Worm (Caenorhabditis elegans) whole organism, L1 larva: ENCODE measurements around the gene clec-182.
A peak's percentile ranks its signal among the peaks of the same experiment; 100 is the strongest.

Source experiments
- C04F5.9 ChIP-seq: sonication (generic microtip); optimal IDR thresholded peaks from 2 replicates; lab custom pipeline; 2016; ENCODE audit warnings: missing genetic modification characterization, missing compliant biosample characterization
- C16A3.4 ChIP-seq: fragments of 150-350 bp; optimal IDR thresholded peaks from 2 replicates; lab custom pipeline; 2014; ENCODE audit warnings: missing biosample characterization, missing genetic modification characterization
- F16B12.6 ChIP-seq: fragments of 150-350 bp; optimal IDR thresholded peaks from 2 replicates; lab custom pipeline; 2014; ENCODE audit warnings: missing biosample characterization, missing genetic modification characterization
- alr-1 ChIP-seq: fragments of 200-800 bp; sonication (Bioruptor generic); optimal IDR thresholded peaks from 2 replicates; lab custom pipeline; 2018; ENCODE audit warnings: borderline replicate concordance, mild to moderate bottlenecking, missing genetic modification characterization, missing compliant biosample characterization
- aly-2 ChIP-seq: fragments of 150-350 bp; optimal IDR thresholded peaks from 2 replicates; lab custom pipeline; 2014; ENCODE audit warnings: missing biosample characterization, missing genetic modification characterization
- blmp-1 ChIP-seq: fragments of 150-350 bp; optimal IDR thresholded peaks from 2 replicates; lab custom pipeline; 2014; ENCODE audit warnings: missing biosample characterization, missing genetic modification characterization
- ceh-82 ChIP-seq, 3 experiments: fragments of 150-350 bp in 1 of 3; sonication (generic microtip) in 2 of 3; optimal IDR thresholded peaks; 2 replicates each; lab custom pipeline; 2014 to 2017; ENCODE audit warnings: missing biosample characterization in 3 of 3, missing genetic modification characterization in 3 of 3
- ceh-90 ChIP-seq: sonication (generic microtip); optimal IDR thresholded peaks from 2 replicates; lab custom pipeline; 2016; ENCODE audit warnings: missing genetic modification characterization, missing compliant biosample characterization
- ces-1 ChIP-seq: fragments of 150-350 bp; optimal IDR thresholded peaks from 2 replicates; lab custom pipeline; 2014; ENCODE audit warnings: missing biosample characterization, missing genetic modification reagents, missing genetic modification characterization
- dpl-1 ChIP-seq, 3 experiments: fragments of 150-350 bp in 2 of 3; sonication (generic microtip) in 1 of 3; optimal IDR thresholded peaks; 2 replicates each; lab custom pipeline; 2014 to 2017; ENCODE audit warnings: missing biosample characterization in 3 of 3, missing genetic modification characterization in 3 of 3, missing genetic modification reagents in 3 of 3
- elt-2 ChIP-seq: sonication (generic microtip); optimal IDR thresholded peaks from 2 replicates; lab custom pipeline; 2016; ENCODE audit warnings: missing genetic modification characterization, mild to moderate bottlenecking, inconsistent platforms, missing compliant biosample characterization, missing genetic modification reagents
- elt-3 ChIP-seq, 6 experiments: fragments of 150-350 bp in 1 of 6; sonication (generic microtip); optimal IDR thresholded peaks; 2 replicates each; lab custom pipeline; 2017 to 2018; ENCODE audit warnings: missing biosample characterization in 6 of 6, missing genetic modification characterization in 6 of 6, inconsistent platforms in 1 of 6
- fkh-4 ChIP-seq: sonication (generic microtip); optimal IDR thresholded peaks from 2 replicates; lab custom pipeline; 2016; ENCODE audit warnings: missing compliant biosample characterization, missing genetic modification characterization, borderline replicate concordance
- fkh-8 ChIP-seq: sonication (generic microtip); optimal IDR thresholded peaks from 2 replicates; lab custom pipeline; 2016; ENCODE audit warnings: mild to moderate bottlenecking, missing genetic modification characterization, missing compliant biosample characterization
- fos-1 ChIP-seq: fragments of 150-350 bp; optimal IDR thresholded peaks from 2 replicates; lab custom pipeline; 2014; ENCODE audit warnings: missing biosample characterization, missing genetic modification characterization
- grh-1 ChIP-seq: fragments of 200-800 bp; sonication (Bioruptor generic); IDR thresholded peaks from 2 replicates; pipeline ENCODE4 v1.3.6; 2022; ENCODE audit warnings: missing genetic modification reagents, missing genetic modification characterization, missing compliant biosample characterization
- hlh-4 ChIP-seq: sonication (generic microtip); optimal IDR thresholded peaks from 2 replicates; lab custom pipeline; 2016; ENCODE audit warnings: mild to moderate bottlenecking, missing genetic modification characterization, missing compliant biosample characterization
- irx-1 ChIP-seq: sonication (generic microtip); optimal IDR thresholded peaks from 2 replicates; lab custom pipeline; 2016; ENCODE audit warnings: missing genetic modification characterization, missing compliant biosample characterization
- isw-1 ChIP-seq: fragments of 200-800 bp; sonication (Bioruptor generic); IDR thresholded peaks from 2 replicates; pipeline ENCODE4 v1.3.6; 2022; ENCODE audit warnings: missing genetic modification characterization, missing compliant biosample characterization
- lin-13 ChIP-seq: fragments of 150-350 bp; optimal IDR thresholded peaks from 2 replicates; lab custom pipeline; 2014; ENCODE audit warnings: missing biosample characterization, missing genetic modification reagents, missing genetic modification characterization
- lin-39 ChIP-seq: fragments of 150-350 bp; optimal IDR thresholded peaks from 2 replicates; lab custom pipeline; 2014; ENCODE audit warnings: missing biosample characterization, missing genetic modification reagents, missing genetic modification characterization
- lsy-2 ChIP-seq, 2 experiments: fragments of 150-350 bp; optimal IDR thresholded peaks; 2 replicates each; lab custom pipeline; 2014; ENCODE audit warnings: missing biosample characterization in 2 of 2, missing genetic modification characterization in 2 of 2
- mef-2 ChIP-seq: fragments of 150-350 bp; optimal IDR thresholded peaks from 2 replicates; lab custom pipeline; 2014; ENCODE audit warnings: missing biosample characterization, missing genetic modification characterization
- mep-1 ChIP-seq: fragments of 150-350 bp; optimal IDR thresholded peaks from 2 replicates; lab custom pipeline; 2014; ENCODE audit warnings: missing biosample characterization, missing genetic modification characterization
- nhr-11 ChIP-seq: fragments of 150-350 bp; optimal IDR thresholded peaks from 2 replicates; lab custom pipeline; 2014; ENCODE audit warnings: missing biosample characterization, missing genetic modification characterization
- nhr-12 ChIP-seq: sonication (generic microtip); optimal IDR thresholded peaks from 2 replicates; lab custom pipeline; 2017; ENCODE audit warnings: missing biosample characterization, missing genetic modification characterization
- nhr-19 ChIP-seq: fragments of 200-800 bp; sonication (Bioruptor generic); conservative IDR thresholded peaks from 2 replicates; pipeline ENCODE4 v1.3.6; 2022; ENCODE audit warnings: missing genetic modification characterization, missing compliant biosample characterization
- nhr-20 ChIP-seq: sonication (generic microtip); optimal IDR thresholded peaks from 2 replicates; lab custom pipeline; 2016; ENCODE audit warnings: mild to moderate bottlenecking, missing genetic modification characterization, missing compliant biosample characterization
- nhr-28 ChIP-seq: fragments of 150-350 bp; optimal IDR thresholded peaks from 2 replicates; lab custom pipeline; 2014; ENCODE audit warnings: missing biosample characterization, missing genetic modification characterization
- nhr-71 ChIP-seq: sonication (generic microtip); optimal IDR thresholded peaks from 2 replicates; lab custom pipeline; 2016; ENCODE audit warnings: mild to moderate bottlenecking, missing genetic modification characterization, moderate library complexity, missing compliant biosample characterization
- nhr-76 ChIP-seq: sonication (generic microtip); optimal IDR thresholded peaks from 2 replicates; lab custom pipeline; 2017; ENCODE audit warnings: missing biosample characterization, missing genetic modification characterization
- nhr-90 ChIP-seq: sonication (generic microtip); optimal IDR thresholded peaks from 2 replicates; lab custom pipeline; 2016; ENCODE audit warnings: mild to moderate bottlenecking, missing genetic modification characterization, missing compliant biosample characterization; ENCODE audit not compliant: poor library complexity
- pag-3 ChIP-seq: sonication (generic microtip); optimal IDR thresholded peaks from 2 replicates; lab custom pipeline; 2017; ENCODE audit warnings: missing genetic modification characterization, mild to moderate bottlenecking, missing compliant biosample characterization, antibody characterized with exemption, borderline replicate concordance; ENCODE audit not compliant: insufficient read depth
- pqm-1 ChIP-seq: sonication (generic microtip); optimal IDR thresholded peaks from 3 replicates; lab custom pipeline; 2017; ENCODE audit warnings: missing biosample characterization, missing genetic modification characterization
- snu-23 ChIP-seq: sonication (generic microtip); optimal IDR thresholded peaks from 2 replicates; lab custom pipeline; 2016; ENCODE audit warnings: missing genetic modification characterization, missing compliant biosample characterization
- sox-4 ChIP-seq: sonication (generic microtip); optimal IDR thresholded peaks from 2 replicates; lab custom pipeline; 2016; ENCODE audit warnings: missing genetic modification characterization, missing compliant biosample characterization
- sup-37 ChIP-seq: fragments of 200-800 bp; sonication (Bioruptor generic); optimal IDR thresholded peaks from 2 replicates; lab custom pipeline; 2018; ENCODE audit warnings: mild to moderate bottlenecking, missing genetic modification characterization, missing compliant biosample characterization
- tbx-2 ChIP-seq: sonication (generic microtip); optimal IDR thresholded peaks from 2 replicates; lab custom pipeline; 2016; ENCODE audit warnings: missing genetic modification characterization, missing compliant biosample characterization
- tlp-1 ChIP-seq: fragments of 150-350 bp; optimal IDR thresholded peaks from 2 replicates; lab custom pipeline; 2014; ENCODE audit warnings: missing biosample characterization, missing genetic modification characterization
- unc-130 ChIP-seq: fragments of 150-350 bp; optimal IDR thresholded peaks from 2 replicates; lab custom pipeline; 2017; ENCODE audit warnings: missing biosample characterization, missing genetic modification characterization, inconsistent platforms
- unc-62 ChIP-seq: fragments of 150-350 bp; optimal IDR thresholded peaks from 2 replicates; lab custom pipeline; 2014; ENCODE audit warnings: missing biosample characterization, missing genetic modification reagents, missing genetic modification characterization
- unc-98 ChIP-seq: fragments of 200-800 bp; sonication (Bioruptor generic); IDR thresholded peaks from 2 replicates; pipeline ENCODE4 v1.3.6; 2022; ENCODE audit warnings: missing genetic modification characterization, missing compliant biosample characterization
- vab-15 ChIP-seq: sonication (generic microtip); optimal IDR thresholded peaks from 2 replicates; lab custom pipeline; 2017; ENCODE audit warnings: missing genotype, mild to moderate bottlenecking, missing genetic modification characterization, missing compliant biosample characterization
- ztf-11 ChIP-seq, 2 experiments: sonication (generic microtip); optimal IDR thresholded peaks; 2 replicates each; lab custom pipeline; 2016 to 2017; ENCODE audit warnings: missing genetic modification characterization in 2 of 2, missing biosample characterization in 1 of 2, missing compliant biosample characterization in 1 of 2

clec-182 gene

ce11 chrIV:8824145-8824833 is 26.1 kb upstream of the clec-182 start, which contains the start of the genes col-117 and col-3 (continued):
- TF ChIP-seq isw-1 (GFP tag; lab: Robert Waterston, UW) (no peak), ceh-82 (tag; optimal IDR thresholded peaks at IDR 0.05; lab: Kevin White, UChicago) (no peak), nhr-19 (GFP tag; lab: Robert Waterston, UW) (peak; percentile 37), irx-1 (peak; percentile 52), unc-130 (peak; percentile 67), sox-4 (tag; lab: Kevin White, UChicago) (no peak), mep-1 (tag; lab: Kevin White, UChicago) (peak; percentile 59), pag-3 (tag; lab: Kevin White, UChicago) (peak; percentile 58), fkh-8 (tag; lab: Kevin White, UChicago) (no peak), nhr-11 (tag; lab: Kevin White, UChicago) (no peak), C16A3.4 (tag; lab: Kevin White, UChicago) (peak; percentile 35), vab-15 (peak; percentile 8), hlh-4 (tag; lab: Kevin White, UChicago) (no peak), nhr-71 (tag; lab: Kevin White, UChicago) (peak; percentile 60), unc-62 (GFP tag; lab: Kevin White, UChicago) (no peak), nhr-28 (no peak), snu-23 (peak; percentile 58), fkh-4 (tag; lab: Kevin White, UChicago) (no peak), tbx-2 (tag; lab: Kevin White, UChicago) (peak; percentile 39), alr-1 (no peak), unc-98 (GFP tag; lab: Robert Waterston, UW) (no peak), tlp-1 (tag; lab: Kevin White, UChicago) (peak; percentile 60), C04F5.9 (tag; lab: Kevin White, UChicago) (no peak), pqm-1 (no peak), nhr-12 (tag; lab: Kevin White, UChicago) (no peak), ceh-90 (tag; lab: Kevin White, UChicago) (no peak), elt-3 (tag; optimal IDR thresholded peaks at IDR 0.05; lab: Kevin White, UChicago) (peak in 4 of 6 experiments; percentile 32 to 84 (median 62)), lin-13 (no peak), ztf-11 (tag; optimal IDR thresholded peaks at IDR 0.05; lab: Kevin White, UChicago) (no peak), F16B12.6 (tag; lab: Kevin White, UChicago) (no peak), nhr-90 (tag; lab: Kevin White, UChicago) (peak; percentile 18), nhr-20 (tag; lab: Kevin White, UChicago) (peak; percentile 79), dpl-1 (GFP tag; optimal IDR thresholded peaks at IDR 0.05; lab: Kevin White, UChicago) (peak in 1 of 3 experiments; percentile 26), grh-1 (0 out of 2 replicates have a peak, but pooled peaks have one; percentile 23), lin-39 (tag; lab: Kevin White, UChicago) (no peak), blmp-1 (peak; percentile 91), fos-1 (no peak), nhr-76 (tag; lab: Kevin White, UChicago) (no peak), elt-2 (tag; lab: Kevin White, UChicago) (no peak), ces-1 (GFP tag; lab: Kevin White, UChicago) (no peak), mef-2 (tag; lab: Kevin White, UChicago) (no peak), lsy-2 (tag; optimal IDR thresholded peaks at IDR 0.05; lab: Kevin White, UChicago) (peak; percentile 8 to 34), aly-2 (tag; lab: Kevin White, UChicago) (no peak), sup-37 (GFP tag; lab: Kevin White, UChicago) (no peak)
